Fruit fly (Drosophila melanogaster) whole organism, embryonic: ENCODE results near the gene CG31089.

Experiments
- ATbp ChIP-seq: fragments of 200-800 bp; sonication (Bioruptor generic); optimal IDR thresholded peaks from 2 replicates; lab custom pipeline; 2017; ENCODE audit warnings: missing biosample characterization, mild to moderate bottlenecking, missing genetic modification characterization, missing genetic modification reagents
- Atf3 ChIP-seq: fragments of 200-800 bp; sonication (Bioruptor generic); optimal IDR thresholded peaks from 3 replicates; lab custom pipeline; 2016; ENCODE audit warnings: missing biosample characterization, missing genetic modification characterization
- Bdp1 ChIP-seq: fragments of 200-800 bp; sonication (Bioruptor generic); optimal IDR thresholded peaks from 3 replicates; lab custom pipeline; 2016; ENCODE audit warnings: missing biosample characterization, missing genetic modification characterization
- Bteb2 ChIP-seq: fragments of 200-800 bp; sonication (Bioruptor generic); optimal IDR thresholded peaks from 2 replicates; lab custom pipeline; 2016; ENCODE audit warnings: missing biosample characterization, missing genetic modification characterization
- CG11085 ChIP-seq: fragments of 200-800 bp; sonication (Bioruptor generic); IDR thresholded peaks from 2 replicates; pipeline ENCODE4 v1.3.6; 2022; ENCODE audit warnings: missing biosample characterization, missing genetic modification characterization
- CG11723 ChIP-seq: fragments of 200-800 bp; sonication (Bioruptor generic); optimal IDR thresholded peaks from 2 replicates; lab custom pipeline; 2017; ENCODE audit warnings: missing biosample characterization, mild to moderate bottlenecking, missing genetic modification characterization
- CG14014 ChIP-seq: fragments of 200-800 bp; sonication (Bioruptor generic); IDR thresholded peaks from 2 replicates; pipeline ENCODE4 v1.3.6; 2022; ENCODE audit warnings: missing biosample characterization, missing genetic modification characterization
- CG14050 ChIP-seq: fragments of 200-800 bp; sonication (Bioruptor generic); IDR thresholded peaks from 3 replicates; pipeline ENCODE4 v1.3.6; 2022; ENCODE audit warnings: missing biosample characterization, missing genetic modification characterization
- CG14667 ChIP-seq: fragments of 200-800 bp; sonication (Bioruptor generic); IDR thresholded peaks from 2 replicates; pipeline ENCODE4 v1.3.6; 2022; ENCODE audit warnings: missing biosample characterization, missing genetic modification characterization
- CG15601 ChIP-seq: fragments of 200-800 bp; sonication (Bioruptor generic); optimal IDR thresholded peaks from 3 replicates; lab custom pipeline; 2019; ENCODE audit warnings: missing biosample characterization, mild to moderate bottlenecking, missing genetic modification characterization, moderate library complexity
- CG17359 ChIP-seq: fragments of 200-800 bp; sonication (Bioruptor generic); optimal IDR thresholded peaks from 3 replicates; lab custom pipeline; 2018; ENCODE audit warnings: missing biosample characterization, mild to moderate bottlenecking, missing genetic modification characterization, moderate library complexity
- CG17385 ChIP-seq: fragments of 200-800 bp; sonication (Bioruptor generic); optimal IDR thresholded peaks from 3 replicates; lab custom pipeline; 2018; ENCODE audit warnings: missing biosample characterization, mild to moderate bottlenecking, missing genetic modification characterization
- CG18599 ChIP-seq: fragments of 200-800 bp; sonication (Bioruptor generic); optimal IDR thresholded peaks from 3 replicates; lab custom pipeline; 2017; ENCODE audit warnings: missing biosample characterization, missing genetic modification characterization, mild to moderate bottlenecking, moderate library complexity, missing genetic modification reagents
- CG2129 ChIP-seq: fragments of 200-800 bp; sonication (Bioruptor generic); IDR thresholded peaks from 2 replicates; pipeline ENCODE4 v1.3.6; 2022; ENCODE audit warnings: missing biosample characterization, missing genetic modification characterization; ENCODE audit not compliant: partially characterized antibody
- CG2678 ChIP-seq: fragments of 200-800 bp; sonication (Bioruptor generic); optimal IDR thresholded peaks from 3 replicates; lab custom pipeline; 2019; ENCODE audit warnings: missing biosample characterization, mild to moderate bottlenecking, missing genetic modification characterization, moderate library complexity
- CG2875 ChIP-seq: fragments of 200-800 bp; sonication (Bioruptor generic); optimal IDR thresholded peaks from 2 replicates; lab custom pipeline; 2017; ENCODE audit warnings: missing biosample characterization, mild to moderate bottlenecking, missing genetic modification characterization, missing genetic modification reagents
- CG30020 ChIP-seq: fragments of 200-800 bp; optimal IDR thresholded peaks from 2 replicates; lab custom pipeline; 2019; ENCODE audit warnings: missing biosample characterization, mild to moderate bottlenecking, missing genetic modification characterization, moderate library complexity
- CG33557 ChIP-seq: fragments of 200-800 bp; sonication (Bioruptor generic); optimal IDR thresholded peaks from 2 replicates; lab custom pipeline; 2019; ENCODE audit warnings: missing biosample characterization, mild to moderate bottlenecking, missing genetic modification characterization, moderate library complexity
- CG3726 ChIP-seq: fragments of 200-800 bp; sonication (Bioruptor generic); IDR thresholded peaks from 3 replicates; pipeline ENCODE4, ENCODE4 v1.3.6; 2022; ENCODE audit warnings: missing biosample characterization, missing genetic modification characterization
- CG4360 ChIP-seq: fragments of 200-800 bp; sonication (Bioruptor generic); IDR thresholded peaks from 2 replicates; pipeline ENCODE4 v1.3.6; 2022; ENCODE audit warnings: missing biosample characterization, missing genetic modification characterization
- CG6272 ChIP-seq: fragments of 200-800 bp; sonication (Bioruptor generic); IDR thresholded peaks from 2 replicates; pipeline ENCODE4 v1.3.6; 2022; ENCODE audit warnings: missing biosample characterization, missing genetic modification characterization
- CG7987 ChIP-seq: fragments of 200-800 bp; sonication (Bioruptor generic); optimal IDR thresholded peaks from 2 replicates; lab custom pipeline; 2018; ENCODE audit warnings: missing biosample characterization, mild to moderate bottlenecking, missing genetic modification characterization, moderate library complexity
- CG8281 ChIP-seq: fragments of 200-800 bp; sonication (Bioruptor generic); optimal IDR thresholded peaks from 2 replicates; lab custom pipeline; 2018; ENCODE audit warnings: missing biosample characterization, mild to moderate bottlenecking, missing genetic modification characterization, moderate library complexity
- CG8290 ChIP-seq, 3 experiments: fragments of 200-800 bp; sonication (Bioruptor generic); optimal IDR thresholded peaks; 2 replicates each; lab custom pipeline; 2016 to 2019; ENCODE audit warnings: missing biosample characterization in 3 of 3, missing genetic modification characterization in 3 of 3, mild to moderate bottlenecking in 2 of 3, moderate library complexity in 1 of 3
- CG9215 ChIP-seq: fragments of 200-800 bp; sonication (Bioruptor generic); IDR thresholded peaks from 2 replicates; pipeline ENCODE4 v1.3.6; 2022; ENCODE audit warnings: missing biosample characterization, missing genetic modification characterization
- Dip3 ChIP-seq: fragments of 200-800 bp; sonication (Bioruptor generic); optimal IDR thresholded peaks from 3 replicates; lab custom pipeline; 2016; ENCODE audit warnings: missing biosample characterization, missing genetic modification characterization
- Drgx ChIP-seq: fragments of 200-800 bp; sonication (Bioruptor generic); IDR thresholded peaks from 2 replicates; pipeline ENCODE4 v1.3.6; 2022; ENCODE audit warnings: missing biosample characterization, missing genetic modification characterization
- ERR ChIP-seq: fragments of 200-800 bp; sonication (Bioruptor generic); optimal IDR thresholded peaks from 2 replicates; lab custom pipeline; 2016; ENCODE audit warnings: missing biosample characterization, missing genetic modification characterization
- Hmx ChIP-seq: fragments of 200-800 bp; sonication (Bioruptor generic); optimal IDR thresholded peaks from 2 replicates; lab custom pipeline; 2016; ENCODE audit warnings: missing biosample characterization, missing genetic modification characterization
- MESR4 ChIP-seq: fragments of 200-800 bp; sonication (Bioruptor generic); optimal IDR thresholded peaks from 2 replicates; lab custom pipeline; 2018; ENCODE audit warnings: missing biosample characterization, mild to moderate bottlenecking, missing genetic modification characterization, moderate library complexity
- NC2β ChIP-seq: fragments of 200-800 bp; sonication (Bioruptor generic); optimal IDR thresholded peaks from 2 replicates; lab custom pipeline; 2016; ENCODE audit warnings: missing biosample characterization, missing genetic modification characterization
- Pdp1 ChIP-seq, 2 experiments: fragments of 200-800 bp; sonication (Bioruptor generic); optimal IDR thresholded peaks; 3 replicates each; lab custom pipeline; 2016; ENCODE audit warnings: missing biosample characterization in 2 of 2, missing genetic modification characterization in 2 of 2, mild to moderate bottlenecking in 1 of 2, moderate library complexity in 1 of 2
- Rx ChIP-seq: fragments of 200-800 bp; sonication (Bioruptor generic); IDR thresholded peaks from 2 replicates; pipeline ENCODE4 v1.3.6; 2022; ENCODE audit warnings: missing biosample characterization, missing genetic modification characterization
- ara ChIP-seq: fragments of 200-800 bp; sonication (Bioruptor generic); IDR thresholded peaks from 2 replicates; pipeline ENCODE4 v1.3.6; 2022; ENCODE audit warnings: missing biosample characterization, missing genetic modification characterization
- bab2 ChIP-seq: fragments of 200-800 bp; sonication (Bioruptor generic); optimal IDR thresholded peaks from 2 replicates; lab custom pipeline; 2016; ENCODE audit warnings: missing biosample characterization, missing genetic modification characterization
- btn ChIP-seq: fragments of 200-800 bp; sonication (Bioruptor generic); optimal IDR thresholded peaks from 2 replicates; lab custom pipeline; 2016; ENCODE audit warnings: missing biosample characterization, missing genetic modification characterization
- cato ChIP-seq: fragments of 200-800 bp; sonication (Bioruptor generic); optimal IDR thresholded peaks from 2 replicates; lab custom pipeline; 2016; ENCODE audit warnings: missing biosample characterization, missing genetic modification characterization, borderline replicate concordance
- chm ChIP-seq: fragments of 200-800 bp; sonication (Bioruptor generic); IDR thresholded peaks from 2 replicates; pipeline ENCODE4 v1.3.6; 2022; ENCODE audit warnings: missing biosample characterization, missing genetic modification characterization
- ems ChIP-seq: fragments of 200-800 bp; sonication (Bioruptor generic); optimal IDR thresholded peaks from 3 replicates; lab custom pipeline; 2016; ENCODE audit warnings: missing biosample characterization, missing genetic modification characterization
- gce ChIP-seq: fragments of 200-800 bp; sonication (Bioruptor generic); IDR thresholded peaks from 3 replicates; pipeline ENCODE4 v1.3.6; 2022; ENCODE audit warnings: missing biosample characterization, missing genetic modification characterization
- klu ChIP-seq: fragments of 200-800 bp; sonication (Bioruptor generic); IDR thresholded peaks from 2 replicates; pipeline ENCODE4 v1.3.6; 2022; ENCODE audit warnings: missing biosample characterization, missing genetic modification characterization
- pfk ChIP-seq: fragments of 200-800 bp; sonication (Bioruptor generic); optimal IDR thresholded peaks from 2 replicates; lab custom pipeline; 2018; ENCODE audit warnings: missing biosample characterization, mild to moderate bottlenecking, missing genetic modification characterization, moderate library complexity
- phol ChIP-seq: fragments of 200-800 bp; sonication (Bioruptor generic); optimal IDR thresholded peaks from 3 replicates; lab custom pipeline; 2018; ENCODE audit warnings: missing biosample characterization, mild to moderate bottlenecking, missing genetic modification characterization, moderate library complexity
- pita ChIP-seq: fragments of 200-800 bp; sonication (Bioruptor generic); optimal IDR thresholded peaks from 2 replicates; lab custom pipeline; 2017; ENCODE audit warnings: missing biosample characterization, mild to moderate bottlenecking, missing genetic modification characterization
- sc ChIP-seq, 3 experiments: fragments of >200 bp in 2 of 3; fragments of 200-800 bp in 1 of 3; sonication (Bioruptor generic) in 1 of 3; optimal IDR thresholded peaks; 2 replicates in 2 of 3; 3 replicates in 1 of 3; lab custom pipeline; 2017; ENCODE audit warnings: mild to moderate bottlenecking in 1 of 3, missing biosample characterization in 1 of 3, missing genetic modification characterization in 1 of 3, missing genetic modification reagents in 1 of 3
- sqz ChIP-seq: fragments of 200-800 bp; sonication (Bioruptor generic); optimal IDR thresholded peaks from 3 replicates; lab custom pipeline; 2018; ENCODE audit warnings: missing biosample characterization, mild to moderate bottlenecking, missing genetic modification characterization
- stwl ChIP-seq: fragments of 200-800 bp; sonication (Bioruptor generic); optimal IDR thresholded peaks from 3 replicates; lab custom pipeline; 2018; ENCODE audit warnings: missing biosample characterization, mild to moderate bottlenecking, missing genetic modification characterization, moderate library complexity
- unpg ChIP-seq: fragments of 200-800 bp; sonication (Bioruptor generic); optimal IDR thresholded peaks from 3 replicates; lab custom pipeline; 2018; ENCODE audit warnings: missing biosample characterization, mild to moderate bottlenecking, missing genetic modification characterization, moderate library complexity
- z ChIP-seq: fragments of 200-800 bp; sonication (Bioruptor generic); IDR thresholded peaks from 3 replicates; pipeline ENCODE4 v1.3.6; 2022; ENCODE audit warnings: missing biosample characterization, missing genetic modification characterization
- zfh1 ChIP-seq: fragments of 200-800 bp; sonication (Bioruptor generic); IDR thresholded peaks from 3 replicates; pipeline ENCODE4 v1.3.6; 2022; ENCODE audit warnings: missing biosample characterization, missing genetic modification characterization

Gene CG31089

DNA sequence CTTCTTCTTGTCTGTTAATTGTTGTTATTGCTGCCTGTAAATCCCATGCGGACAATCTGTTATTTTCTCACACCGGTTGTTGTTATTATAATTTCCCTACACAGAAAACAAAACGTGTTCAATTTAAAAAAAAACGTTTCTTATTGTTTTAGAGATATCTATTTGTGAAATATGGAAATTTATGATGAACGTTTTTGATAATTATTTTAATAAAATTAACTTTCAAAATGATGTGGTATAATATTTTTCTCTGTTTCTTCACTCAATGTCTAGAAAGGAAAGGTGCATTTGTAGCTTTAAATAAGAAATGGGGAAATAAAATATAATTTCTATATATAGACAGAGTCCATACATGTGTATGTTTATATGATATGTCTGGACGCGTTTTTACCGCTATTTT is 18.1 kb upstream of the CG31089 start (continued):
- TF ChIP-seq Drgx (GFP tag; lab: Robert Waterston, UW) = peak; percentile 58; the same call in 1 of the 2 replicates
- TF ChIP-seq unpg (GFP tag; lab: Kevin White, UChicago) = peak; percentile 86
- no peak for TF ChIP-seq CG7987
- peak; percentile 80 for TF ChIP-seq CG2678
- no peak for TF ChIP-seq klu
- TF ChIP-seq chm = no peak
- peak; percentile 79 for TF ChIP-seq CG15601
- TF ChIP-seq CG4360 = no peak
- peak; percentile 86 for TF ChIP-seq phol
- no peak for TF ChIP-seq MESR4 (GFP tag; lab: Kevin White, UChicago)
- TF ChIP-seq CG30020 = peak; percentile 42
- TF ChIP-seq Bteb2 (GFP tag; lab: Kevin White, UChicago) = peak; percentile 44
- no peak for TF ChIP-seq CG9215 (GFP tag; lab: Robert Waterston, UW)
- TF ChIP-seq z (GFP tag; lab: Robert Waterston, UW) = no peak
- no peak for TF ChIP-seq CG2129 (GFP tag; lab: Robert Waterston, UW)
- peak in 1 of 2 experiments; percentile 2 for TF ChIP-seq Pdp1 (GFP tag; optimal IDR thresholded peaks at IDR 0.05; lab: Kevin White, UChicago)
- TF ChIP-seq Atf3 = no peak
- TF ChIP-seq Dip3 (GFP tag; lab: Kevin White, UChicago) = no peak
- 0 out of 2 replicates have a peak, but pooled peaks have one; percentile 32 for TF ChIP-seq CG14014 (GFP tag; lab: Robert Waterston, UW)
- no peak for TF ChIP-seq CG11723 (GFP tag; lab: Kevin White, UChicago)
- TF ChIP-seq ara (GFP tag; lab: Robert Waterston, UW) = peak; percentile 44; the same call in 1 of the 2 replicates
- TF ChIP-seq CG11085 (GFP tag; lab: Robert Waterston, UW) = no peak
- TF ChIP-seq CG18599 (GFP tag; lab: Kevin White, UChicago) = no peak
- no peak for TF ChIP-seq btn (GFP tag; lab: Kevin White, UChicago)
- TF ChIP-seq CG17385 = peak; percentile 63
- TF ChIP-seq CG14050 (GFP tag; lab: Robert Waterston, UW) = peak; percentile 12; the same call in 1 of the 3 replicates
- no peak for TF ChIP-seq sc (optimal IDR thresholded peaks at IDR 0.05; lab: Kevin White, UChicago)
- TF ChIP-seq sc (GFP tag; optimal IDR thresholded peaks at IDR 0.05; lab: Kevin White, UChicago) = peak; percentile 64
- no peak for TF ChIP-seq Rx
- peak; percentile 1 for TF ChIP-seq CG8281
- TF ChIP-seq CG14667 (GFP tag; lab: Robert Waterston, UW) = no peak
- TF ChIP-seq CG8290 (GFP tag; optimal IDR thresholded peaks at IDR 0.05; lab: Kevin White, UChicago) = no peak
- TF ChIP-seq CG8290 (tag; optimal IDR thresholded peaks at IDR 0.05; lab: Kevin White, UChicago) = no peak
- peak; percentile 45; the same call in 1 of the 3 replicates for TF ChIP-seq zfh1 (GFP tag; lab: Robert Waterston, UW)
- no peak for TF ChIP-seq stwl (tag; lab: Kevin White, UChicago)
- peak; percentile 1 for TF ChIP-seq bab2
- TF ChIP-seq CG2875 (GFP tag; lab: Kevin White, UChicago) = peak; percentile 65
- peak; percentile 45 for TF ChIP-seq sqz (GFP tag; lab: Kevin White, UChicago)
- TF ChIP-seq Bdp1 (GFP tag; lab: Kevin White, UChicago) = no peak
- peak; percentile 62 for TF ChIP-seq ATbp (GFP tag; lab: Kevin White, UChicago)
- no peak for TF ChIP-seq ERR (GFP tag; lab: Kevin White, UChicago)
- TF ChIP-seq cato (GFP tag; lab: Kevin White, UChicago) = peak; percentile 35
- peak; percentile 23 for TF ChIP-seq Hmx (GFP tag; lab: Kevin White, UChicago)
- TF ChIP-seq gce = peak; percentile 45; the same call in 1 of the 3 replicates
- TF ChIP-seq CG33557 = peak; percentile 70
- TF ChIP-seq CG6272 (GFP tag; lab: Robert Waterston, UW) = no peak
- TF ChIP-seq CG17359 (tag; lab: Kevin White, UChicago) = peak; percentile 85
- no peak for TF ChIP-seq CG3726 (GFP tag; lab: Robert Waterston, UW)
- no peak for TF ChIP-seq NC2β (GFP tag; lab: Kevin White, UChicago)
- TF ChIP-seq pfk (GFP tag; lab: Kevin White, UChicago) = no peak
- no peak for TF ChIP-seq pita
- no peak for TF ChIP-seq ems
